Worm (Caenorhabditis elegans): Measurements from ENCODE around the gene fkb-1.

DNA sequence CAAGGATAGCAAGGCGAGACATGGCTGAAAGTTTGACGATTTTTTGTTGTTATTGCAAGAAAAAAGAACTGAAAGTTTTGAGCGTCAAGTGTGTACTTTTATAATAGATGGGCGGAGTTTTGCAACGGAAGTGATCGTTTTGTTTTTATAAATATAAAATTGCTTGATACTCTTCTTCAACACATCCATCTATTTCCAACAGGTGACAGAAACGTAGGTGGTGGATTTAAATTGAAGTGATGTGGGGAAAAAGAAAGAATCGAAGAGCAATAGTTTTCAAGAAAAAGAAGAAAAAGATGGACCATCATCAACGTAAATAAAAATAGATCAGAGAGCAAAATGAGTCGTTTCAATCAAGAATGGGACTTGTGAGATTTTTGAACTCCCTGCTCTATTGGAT, 30.6 kb downstream of the fkb-1 start, which contains the start of gene ttr-17:
- TF ChIP-seq pes-1 (GFP tag; IDR thresholded peaks at IDR 0.05): no peak
- no peak for TF ChIP-seq tbx-11 (GFP tag; IDR thresholded peaks at IDR 0.05)
- TF ChIP-seq ets-7 (tag; optimal IDR thresholded peaks at IDR 0.05): no peak
- no peak for TF ChIP-seq F13C5.2 (tag; optimal IDR thresholded peaks at IDR 0.05)
- no peak for TF ChIP-seq ama-1 (optimal IDR thresholded peaks at IDR 0.05)
- no peak for TF ChIP-seq scrt-1 (GFP tag; IDR thresholded peaks at IDR 0.05)
- no peak for TF ChIP-seq hnd-1 (tag; optimal IDR thresholded peaks at IDR 0.05)
- no peak for TF ChIP-seq hmbx-1 (tag; optimal IDR thresholded peaks at IDR 0.05)
- TF ChIP-seq flt-1 (GFP tag; IDR thresholded peaks at IDR 0.05): no peak
- TF ChIP-seq B0310.2 (tag; optimal IDR thresholded peaks at IDR 0.05): no peak
- no peak for TF ChIP-seq ceh-13 (GFP tag; optimal IDR thresholded peaks at IDR 0.05)
- no peak for TF ChIP-seq aly-1 (tag; optimal IDR thresholded peaks at IDR 0.05)
